Fruit fly (Drosophila melanogaster): Measurements from ENCODE around the gene CG34357.
A peak's percentile ranks its signal among the peaks of the same experiment; 100 is the strongest.

DNA sequence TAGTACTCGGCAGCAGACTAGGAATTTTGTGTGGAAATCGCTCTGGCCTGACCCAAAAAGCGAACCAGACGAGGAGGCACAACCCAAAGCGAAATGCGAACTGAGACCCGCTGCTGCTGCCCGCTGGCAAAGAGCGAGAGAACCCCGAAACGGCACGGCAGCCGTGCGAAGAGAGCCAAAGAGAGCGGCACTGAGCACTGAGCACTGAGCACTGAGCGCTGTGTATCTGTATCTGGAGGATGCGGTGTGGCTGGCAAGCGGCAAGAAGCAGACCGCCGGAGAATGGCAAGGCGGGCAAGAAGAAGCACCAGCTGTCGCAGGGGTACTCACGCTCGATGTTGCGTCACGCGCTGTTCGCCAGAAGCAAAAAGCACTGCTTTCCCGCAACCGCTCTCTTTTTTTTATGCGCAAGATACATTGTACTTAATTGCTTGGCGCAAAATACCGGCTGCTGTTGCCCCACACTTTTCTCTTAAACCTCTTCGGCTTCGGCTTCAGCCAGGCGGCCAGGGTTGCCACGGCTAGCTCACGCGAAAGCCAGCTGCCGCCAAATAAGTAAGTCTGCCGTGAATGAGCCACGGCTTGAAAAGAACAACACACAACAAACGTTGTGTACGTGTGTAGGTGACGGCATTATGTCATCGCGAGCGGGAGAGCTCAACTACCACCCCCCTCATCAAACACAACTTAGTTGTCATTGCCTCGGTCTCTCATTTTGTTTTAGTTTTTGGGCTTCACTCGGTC lies 104.5 kb downstream of the CG34357 start:
- TF ChIP-seq CG8478 (optimal IDR thresholded peaks at IDR 0.05) (no peak), Dll (optimal IDR thresholded peaks at IDR 0.05) (peak; percentile 93), psq (optimal IDR thresholded peaks at IDR 0.05) (no peak), usp (GFP tag; optimal IDR thresholded peaks at IDR 0.05) (no peak), pan (optimal IDR thresholded peaks at IDR 0.05) (no peak)
